Worm (Caenorhabditis elegans): ENCODE results near the gene srsx-38.

ce11 chrV:15798108-15798507, 9.2 kb downstream of the srsx-38 start, which contains the start of gene T26E4.10:
- TF ChIP-seq dao-5 (tag; optimal IDR thresholded peaks at IDR 0.05) (no peak), W03F9.2 (tag; optimal IDR thresholded peaks at IDR 0.05) (no peak)
